Fruit fly (Drosophila melanogaster): ENCODE data around the gene rdhB.

- no peak for TF ChIP-seq EcR (GFP tag; optimal IDR thresholded peaks at IDR 0.05)
- TF ChIP-seq psq (optimal IDR thresholded peaks at IDR 0.05), result no peak
- no peak for TF ChIP-seq pan (optimal IDR thresholded peaks at IDR 0.05)
- no peak for TF ChIP-seq usp (GFP tag; optimal IDR thresholded peaks at IDR 0.05)
- TF ChIP-seq CG8478 (optimal IDR thresholded peaks at IDR 0.05), result no peak
- TF ChIP-seq Dll (optimal IDR thresholded peaks at IDR 0.05), result no peak
Observed at dm6 chr3R:22328665-22329350, 22.7 kb upstream of the rdhB start, which contains the start of gene CG7080.

All from whole organism.